Worm (Caenorhabditis elegans): ENCODE measurements around the gene C44H4.8.

ce11 chrX:14568258-14568763 lies 26.6 kb upstream of the C44H4.8 start:
- TF ChIP-seq mdl-1 (tag; optimal IDR thresholded peaks at IDR 0.05) (no peak), nhr-43 (tag; optimal IDR thresholded peaks at IDR 0.05; ENCODE audit: poor library complexity, severe bottlenecking) (no peak)

Data from whole organism, L3 larva.